Worm (Caenorhabditis elegans): ENCODE data around the gene C28H8.2.

Gene C28H8.2

DNA sequence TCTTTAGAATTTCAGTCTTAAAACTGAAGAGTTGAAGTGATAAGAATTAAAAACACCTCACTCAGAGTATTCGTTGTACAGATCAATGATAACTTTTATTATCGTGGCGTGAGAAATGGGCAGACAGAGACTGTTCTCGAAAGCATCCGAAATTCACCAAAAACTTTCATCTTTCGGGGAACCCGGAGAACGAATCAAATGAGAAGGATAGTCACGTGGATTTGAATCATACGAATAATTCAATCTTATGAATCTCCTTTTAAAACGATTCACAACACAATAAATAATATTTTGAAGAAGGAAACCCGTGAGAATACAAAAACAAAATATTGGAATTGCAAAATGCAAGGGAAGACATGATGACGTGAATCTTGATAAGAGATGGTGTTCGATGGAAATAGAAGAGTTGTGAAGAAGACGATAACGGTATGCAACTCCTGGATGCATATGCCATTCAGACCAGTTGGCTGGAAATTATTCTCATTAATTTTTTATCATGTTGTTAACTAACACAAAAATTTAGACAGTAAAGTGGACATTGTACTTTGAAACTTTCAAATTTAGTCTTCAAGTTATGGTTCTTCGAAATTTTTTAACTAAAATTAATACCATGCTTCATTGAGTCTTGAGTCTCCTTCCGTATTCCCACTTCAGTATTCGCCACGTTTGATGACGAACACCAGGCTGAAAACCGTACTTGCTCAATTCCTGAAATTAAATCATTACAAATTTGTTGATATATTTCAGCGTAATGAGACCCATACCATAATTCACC, 43.1 kb upstream of the C28H8.2 start:
- TF ChIP-seq aly-2 (tag; optimal IDR thresholded peaks at IDR 0.05) (no peak), nhr-28 (tag; optimal IDR thresholded peaks at IDR 0.05) (peak; percentile 57), zip-11 (GFP tag; IDR thresholded peaks at IDR 0.05) (no peak), hlh-11 (tag; optimal IDR thresholded peaks at IDR 0.05) (peak; percentile 65), dve-1 (tag; optimal IDR thresholded peaks at IDR 0.05; ENCODE audit: insufficient read depth) (peak; percentile 80), lsy-2 (tag; optimal IDR thresholded peaks at IDR 0.05) (no peak), skn-1 (tag; optimal IDR thresholded peaks at IDR 0.05) (no peak), ceh-44 (GFP tag; IDR thresholded peaks at IDR 0.05) (no peak), F26F4.8 (GFP tag; conservative IDR thresholded peaks at IDR 0.05) (no peak), mxl-2 (GFP tag; conservative IDR thresholded peaks at IDR 0.05) (no peak), mep-1 (tag; optimal IDR thresholded peaks at IDR 0.05) (peak; percentile 34), mdl-1 (tag; optimal IDR thresholded peaks at IDR 0.05) (no peak), mdt-29 (GFP tag; IDR thresholded peaks at IDR 0.05) (peak; percentile 96), aha-1 (tag) (peak; percentile 78), hlh-30 (tag; optimal IDR thresholded peaks at IDR 0.05; ENCODE audit: insufficient read depth) (peak; percentile 83), T20F7.1 (GFP tag; optimal IDR thresholded peaks at IDR 0.05) (no peak), spr-1 (tag; optimal IDR thresholded peaks at IDR 0.05) (no peak), php-3 (GFP tag; IDR thresholded peaks at IDR 0.05) (0 out of 2 replicates have a peak, but pooled peaks have one; percentile 18), unc-62 (GFP tag; optimal IDR thresholded peaks at IDR 0.05 in 1 of 2) (peak in 1 of 2 experiments; percentile 72), unc-62 (tag; optimal IDR thresholded peaks at IDR 0.05) (no peak), snpc-4 (tag; optimal IDR thresholded peaks at IDR 0.05) (no peak), nhr-25 (tag; optimal IDR thresholded peaks at IDR 0.05; ENCODE audit: borderline replicate concordance, insufficient read depth) (no peak), hmg-1.1 (GFP tag; IDR thresholded peaks at IDR 0.05) (0 out of 2 replicates have a peak, but pooled peaks have one; percentile 12), Y105C5A.15 (GFP tag; IDR thresholded peaks at IDR 0.05) (no peak), dmd-8 (GFP tag; IDR thresholded peaks at IDR 0.05) (no peak), ztf-7 (tag; optimal IDR thresholded peaks at IDR 0.05) (no peak), nhr-42 (GFP tag; IDR thresholded peaks at IDR 0.05) (no peak), daf-16 (GFP tag; optimal IDR thresholded peaks at IDR 0.05) (no peak), daf-16 (tag; optimal IDR thresholded peaks at IDR 0.05) (peak; percentile 61), dmd-6 (GFP tag; IDR thresholded peaks at IDR 0.05) (peak; percentile 57)

DNA sequence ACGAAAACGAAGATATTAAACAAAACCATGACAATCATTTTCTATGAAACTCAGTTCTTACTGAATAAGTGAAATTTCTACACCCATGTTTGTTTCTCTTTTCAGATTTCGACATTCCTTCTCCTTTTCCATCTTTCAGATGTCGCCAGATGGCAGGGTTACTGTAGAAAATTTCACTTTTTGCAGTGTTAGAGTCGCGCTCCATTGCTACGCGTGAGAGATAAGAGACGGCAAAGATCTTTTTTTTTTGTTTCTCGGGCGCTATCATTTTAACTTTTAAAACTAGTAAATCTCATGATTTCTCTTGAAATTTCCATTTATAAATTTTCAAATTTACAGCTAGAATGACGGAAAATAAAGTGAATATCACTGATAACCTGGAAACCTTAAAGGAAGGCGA, 41.9 kb upstream of the C28H8.2 start, which contains the start of the genes mig-21 and F01F1.2:
Gene mig-21 (minus strand): TSS at position 166 of the 400 bp plus-strand sequence.
Gene F01F1.2 (plus strand): TSS at position 340 of the 400 bp plus-strand sequence.
- no peak for TF ChIP-seq daf-12 (tag; optimal IDR thresholded peaks at IDR 0.05)
- no peak for TF ChIP-seq hlh-11 (tag; optimal IDR thresholded peaks at IDR 0.05)
- no peak for TF ChIP-seq F26F4.8 (GFP tag; conservative IDR thresholded peaks at IDR 0.05)
- peak in 1 of 2 experiments; percentile 75 for TF ChIP-seq lsy-2 (tag; optimal IDR thresholded peaks at IDR 0.05)
- TF ChIP-seq ZK546.5 (tag; optimal IDR thresholded peaks at IDR 0.05), result no peak
- TF ChIP-seq madf-9 (GFP tag; conservative IDR thresholded peaks at IDR 0.05), result no peak
- no peak for TF ChIP-seq mdt-29 (GFP tag; IDR thresholded peaks at IDR 0.05)
- no peak for TF ChIP-seq unc-62 (GFP tag; optimal IDR thresholded peaks at IDR 0.05 in 1 of 2)
- TF ChIP-seq unc-62 (tag; optimal IDR thresholded peaks at IDR 0.05), result no peak
- no peak for TF ChIP-seq lin-39 (tag; optimal IDR thresholded peaks at IDR 0.05)
- TF ChIP-seq lir-3 (tag; optimal IDR thresholded peaks at IDR 0.05), result no peak
- TF ChIP-seq set-16 (GFP tag; IDR thresholded peaks at IDR 0.05), result no peak
- TF ChIP-seq snpc-4 (tag; optimal IDR thresholded peaks at IDR 0.05), result no peak
- no peak for TF ChIP-seq ceh-20 (GFP tag; IDR thresholded peaks at IDR 0.05)
- no peak for TF ChIP-seq daf-8 (GFP tag; IDR thresholded peaks at IDR 0.05)
- TF ChIP-seq Y48G9A.11 (GFP tag; IDR thresholded peaks at IDR 0.05), result no peak
- no peak for TF ChIP-seq ztf-7 (tag; optimal IDR thresholded peaks at IDR 0.05)
- TF ChIP-seq mes-2 (tag; optimal IDR thresholded peaks at IDR 0.05; ENCODE audit: poor library complexity, severe bottlenecking), result peak; percentile 31
- TF ChIP-seq nhr-111 (GFP tag; optimal IDR thresholded peaks at IDR 0.05), result no peak
- TF ChIP-seq tra-1 (GFP tag; IDR thresholded peaks at IDR 0.05), result no peak
- TF ChIP-seq spr-3 (GFP tag; optimal IDR thresholded peaks at IDR 0.05), result no peak
- peak; percentile 49; the same call in 1 of the 2 replicates for TF ChIP-seq lin-38 (GFP tag; IDR thresholded peaks at IDR 0.05)
- no peak for TF ChIP-seq madf-5 (GFP tag; IDR thresholded peaks at IDR 0.05)
- TF ChIP-seq lin-29 (GFP tag; IDR thresholded peaks at IDR 0.05), result no peak
- no peak for TF ChIP-seq arid-1 (GFP tag; conservative IDR thresholded peaks at IDR 0.05)
- no peak for TF ChIP-seq F37D6.2 (tag; optimal IDR thresholded peaks at IDR 0.05)
